Fruit fly (Drosophila melanogaster) whole organism, embryonic: ENCODE measurements around the gene Prx3.

Experiments
- Atf3 ChIP-seq: fragments of 200-800 bp; sonication (Bioruptor generic); optimal IDR thresholded peaks from 3 replicates; lab custom pipeline; 2016; ENCODE audit warnings: missing biosample characterization, missing genetic modification characterization
- BEAF-32 ChIP-seq: fragments of 200-800 bp; sonication (Bioruptor generic); optimal IDR thresholded peaks from 3 replicates; lab custom pipeline; 2017; ENCODE audit warnings: missing biosample characterization, missing genetic modification characterization, mild to moderate bottlenecking, moderate library complexity, missing genetic modification reagents
- CG10267 ChIP-seq: fragments of 200-800 bp; sonication (Bioruptor generic); optimal IDR thresholded peaks from 2 replicates; lab custom pipeline; 2018; ENCODE audit warnings: missing biosample characterization, mild to moderate bottlenecking, missing genetic modification characterization, moderate library complexity
- CG10321 ChIP-seq: fragments of 200-800 bp; sonication (Bioruptor generic); IDR thresholded peaks from 2 replicates; pipeline ENCODE4 v1.3.6; 2022; ENCODE audit warnings: missing biosample characterization, missing genetic modification characterization
- CG12391 ChIP-seq: fragments of 200-800 bp; sonication (Bioruptor generic); optimal IDR thresholded peaks from 3 replicates; lab custom pipeline; 2018; ENCODE audit warnings: missing biosample characterization, mild to moderate bottlenecking, missing genetic modification characterization, moderate library complexity
- CG15011 ChIP-seq: fragments of 200-800 bp; sonication (Bioruptor generic); optimal IDR thresholded peaks from 3 replicates; lab custom pipeline; 2018; ENCODE audit warnings: missing biosample characterization, mild to moderate bottlenecking, missing genetic modification characterization
- CG1529 ChIP-seq: fragments of 200-800 bp; sonication (Bioruptor generic); optimal IDR thresholded peaks from 3 replicates; lab custom pipeline; 2018; ENCODE audit warnings: missing biosample characterization, missing genetic modification characterization
- CG18262 ChIP-seq: fragments of 200-800 bp; optimal IDR thresholded peaks from 3 replicates; lab custom pipeline; 2019; ENCODE audit warnings: missing biosample characterization, mild to moderate bottlenecking, missing genetic modification characterization, moderate library complexity
- CG2116 ChIP-seq: fragments of 200-800 bp; sonication (Bioruptor generic); optimal IDR thresholded peaks from 3 replicates; lab custom pipeline; 2018; ENCODE audit warnings: missing biosample characterization, mild to moderate bottlenecking, missing genetic modification characterization
- CG2129 ChIP-seq: fragments of 200-800 bp; sonication (Bioruptor generic); IDR thresholded peaks from 2 replicates; pipeline ENCODE4 v1.3.6; 2022; ENCODE audit warnings: missing biosample characterization, missing genetic modification characterization; ENCODE audit not compliant: partially characterized antibody
- CG2678 ChIP-seq: fragments of 200-800 bp; sonication (Bioruptor generic); optimal IDR thresholded peaks from 3 replicates; lab custom pipeline; 2019; ENCODE audit warnings: missing biosample characterization, mild to moderate bottlenecking, missing genetic modification characterization, moderate library complexity
- CG2712 ChIP-seq: fragments of 200-800 bp; optimal IDR thresholded peaks from 3 replicates; lab custom pipeline; 2019; ENCODE audit warnings: missing biosample characterization, mild to moderate bottlenecking, missing genetic modification characterization, moderate library complexity
- CG31224 ChIP-seq: fragments of 200-800 bp; sonication (Bioruptor generic); IDR thresholded peaks from 2 replicates; pipeline ENCODE4 v1.3.6; 2022; ENCODE audit warnings: missing biosample characterization, missing genetic modification characterization
- CG32767 ChIP-seq: fragments of 200-800 bp; sonication (Bioruptor generic); IDR thresholded peaks from 2 replicates; pipeline ENCODE4 v1.3.6; 2022; ENCODE audit warnings: missing biosample characterization, missing genetic modification characterization
- CG4360 ChIP-seq: fragments of 200-800 bp; sonication (Bioruptor generic); IDR thresholded peaks from 2 replicates; pipeline ENCODE4 v1.3.6; 2022; ENCODE audit warnings: missing biosample characterization, missing genetic modification characterization
- CG8388 ChIP-seq: fragments of 200-800 bp; sonication (Bioruptor generic); optimal IDR thresholded peaks from 2 replicates; lab custom pipeline; 2019; ENCODE audit warnings: missing biosample characterization, mild to moderate bottlenecking, missing genetic modification characterization, moderate library complexity
- CG8924 ChIP-seq: fragments of 200-800 bp; optimal IDR thresholded peaks from 3 replicates; lab custom pipeline; 2019; ENCODE audit warnings: missing biosample characterization, mild to moderate bottlenecking, missing genetic modification characterization, moderate library complexity
- CG9797 ChIP-seq: fragments of 200-800 bp; sonication (Bioruptor generic); optimal IDR thresholded peaks from 3 replicates; lab custom pipeline; 2018; ENCODE audit warnings: missing biosample characterization, mild to moderate bottlenecking, missing genetic modification characterization
- Deaf1 ChIP-seq: fragments of 200-800 bp; optimal IDR thresholded peaks from 3 replicates; lab custom pipeline; 2019; ENCODE audit warnings: missing biosample characterization, mild to moderate bottlenecking, missing genetic modification characterization, moderate library complexity
- Ets65A ChIP-seq: fragments of 200-800 bp; sonication (Bioruptor generic); peaks from one replicate; lab custom pipeline; 2016; ENCODE audit warnings: missing biosample characterization, missing genetic modification characterization
- HLH4C ChIP-seq: fragments of 200-800 bp; sonication (Bioruptor generic); IDR thresholded peaks from 3 replicates; pipeline ENCODE4 v1.3.6; 2022; ENCODE audit warnings: missing biosample characterization, missing genetic modification characterization; ENCODE audit not compliant: partially characterized antibody
- Hr39 ChIP-seq: fragments of >200 bp; optimal IDR thresholded peaks from 2 replicates; lab custom pipeline; 2017
- MESR4 ChIP-seq: fragments of 200-800 bp; sonication (Bioruptor generic); optimal IDR thresholded peaks from 2 replicates; lab custom pipeline; 2018; ENCODE audit warnings: missing biosample characterization, mild to moderate bottlenecking, missing genetic modification characterization, moderate library complexity
- Med ChIP-seq: fragments of 200-800 bp; sonication (Bioruptor generic); peaks from one replicate; lab custom pipeline; 2016; ENCODE audit warnings: missing biosample characterization, missing genetic modification characterization, mild to moderate bottlenecking, inconsistent platforms, moderate library complexity
- NFAT ChIP-seq: fragments of 200-800 bp; sonication (Bioruptor generic); IDR thresholded peaks from 2 replicates; pipeline ENCODE4 v1.3.6; 2022; ENCODE audit warnings: missing biosample characterization, missing genetic modification characterization
- Sin3A ChIP-seq: fragments of >200 bp; optimal IDR thresholded peaks from 2 replicates; lab custom pipeline; 2018
- Six4 ChIP-seq: fragments of 200-800 bp; sonication (Bioruptor generic); optimal IDR thresholded peaks from 2 replicates; lab custom pipeline; 2016; ENCODE audit warnings: missing biosample characterization, missing genetic modification characterization
- Sox102F ChIP-seq: fragments of 200-800 bp; sonication (Bioruptor generic); optimal IDR thresholded peaks from 2 replicates; lab custom pipeline; 2018; ENCODE audit warnings: missing biosample characterization, mild to moderate bottlenecking, missing genetic modification characterization, moderate library complexity
- bbx ChIP-seq: fragments of 200-800 bp; sonication (Bioruptor generic); IDR thresholded peaks from 2 replicates; pipeline ENCODE4 v1.3.6; 2022; ENCODE audit warnings: missing biosample characterization, missing genetic modification characterization; ENCODE audit not compliant: partially characterized antibody
- caup ChIP-seq: fragments of 200-800 bp; sonication (Bioruptor generic); optimal IDR thresholded peaks from 3 replicates; lab custom pipeline; 2017; ENCODE audit warnings: missing biosample characterization, mild to moderate bottlenecking, missing genetic modification characterization, moderate library complexity; ENCODE audit not compliant: severe bottlenecking
- ems ChIP-seq: fragments of 200-800 bp; sonication (Bioruptor generic); optimal IDR thresholded peaks from 3 replicates; lab custom pipeline; 2016; ENCODE audit warnings: missing biosample characterization, missing genetic modification characterization
- gem ChIP-seq: fragments of 200-800 bp; sonication (Bioruptor generic); optimal IDR thresholded peaks from 2 replicates; lab custom pipeline; 2019; ENCODE audit warnings: missing biosample characterization, mild to moderate bottlenecking, missing genetic modification characterization, moderate library complexity
- gfzf ChIP-seq: fragments of 200-800 bp; sonication (Bioruptor generic); optimal IDR thresholded peaks from 2 replicates; lab custom pipeline; 2016; ENCODE audit warnings: missing biosample characterization, mild to moderate bottlenecking, missing genetic modification characterization, moderate library complexity
- odd ChIP-seq: fragments of 200-800 bp; sonication (Bioruptor generic); optimal IDR thresholded peaks from 2 replicates; lab custom pipeline; 2017; ENCODE audit warnings: missing biosample characterization, mild to moderate bottlenecking, missing genetic modification characterization
- peb ChIP-seq: fragments of 200-800 bp; sonication (Bioruptor generic); IDR thresholded peaks from 2 replicates; pipeline ENCODE4 v1.3.6; 2022; ENCODE audit warnings: missing biosample characterization, missing genetic modification characterization
- phol ChIP-seq: fragments of 200-800 bp; sonication (Bioruptor generic); optimal IDR thresholded peaks from 3 replicates; lab custom pipeline; 2018; ENCODE audit warnings: missing biosample characterization, mild to moderate bottlenecking, missing genetic modification characterization, moderate library complexity
- pita ChIP-seq: fragments of 200-800 bp; sonication (Bioruptor generic); optimal IDR thresholded peaks from 2 replicates; lab custom pipeline; 2017; ENCODE audit warnings: missing biosample characterization, mild to moderate bottlenecking, missing genetic modification characterization
- pnt ChIP-seq: fragments of 200-800 bp; sonication (Bioruptor generic); optimal IDR thresholded peaks from 3 replicates; lab custom pipeline; 2016; ENCODE audit warnings: missing biosample characterization, missing genetic modification characterization
- pros ChIP-seq: fragments of 200-800 bp; sonication (Bioruptor generic); optimal IDR thresholded peaks from 3 replicates; lab custom pipeline; 2019; ENCODE audit warnings: missing biosample characterization, mild to moderate bottlenecking, missing genetic modification characterization, moderate library complexity
- seq ChIP-seq: fragments of 200-800 bp; sonication (Bioruptor generic); IDR thresholded peaks from 2 replicates; pipeline ENCODE4 v1.3.6; 2022; ENCODE audit warnings: missing biosample characterization, missing genetic modification characterization
- sisA ChIP-seq: fragments of 200-800 bp; sonication (Bioruptor generic); IDR thresholded peaks from 2 replicates; pipeline ENCODE4 v1.3.6; 2022; ENCODE audit warnings: missing biosample characterization, missing genetic modification characterization
- slbo ChIP-seq: fragments of 200-800 bp; sonication (Bioruptor generic); IDR thresholded peaks from 2 replicates; pipeline ENCODE4 v1.3.6; 2022; ENCODE audit warnings: missing biosample characterization, missing genetic modification characterization
- stwl ChIP-seq: fragments of 200-800 bp; sonication (Bioruptor generic); optimal IDR thresholded peaks from 3 replicates; lab custom pipeline; 2018; ENCODE audit warnings: missing biosample characterization, mild to moderate bottlenecking, missing genetic modification characterization, moderate library complexity
- tap ChIP-seq: fragments of 200-800 bp; optimal IDR thresholded peaks from 3 replicates; lab custom pipeline; 2019; ENCODE audit warnings: missing biosample characterization, mild to moderate bottlenecking, missing genetic modification characterization, moderate library complexity
- tin ChIP-seq: fragments of 200-800 bp; sonication (Bioruptor generic); optimal IDR thresholded peaks from 3 replicates; lab custom pipeline; 2016; ENCODE audit warnings: missing biosample characterization, missing genetic modification characterization

Prx3 gene

dm6 chr3R:17546115-17546705 is at the start of gene Prx3 (continued):
- no peak for TF ChIP-seq CG1529
- TF ChIP-seq Sin3A = peak; percentile 9
- peak; percentile 84 for TF ChIP-seq stwl (tag; lab: Kevin White, UChicago)
- TF ChIP-seq MESR4 (GFP tag; lab: Kevin White, UChicago) = peak; percentile 46
- peak; percentile 41; the same call in 1 of the 2 replicates for TF ChIP-seq bbx (GFP tag; lab: Robert Waterston, UW)
- TF ChIP-seq gfzf (GFP tag; lab: Kevin White, UChicago) = peak; percentile 78
- peak; percentile 25; the same call in 1 of the 3 replicates for TF ChIP-seq HLH4C (GFP tag; lab: Robert Waterston, UW)
- TF ChIP-seq BEAF-32 = peak; percentile 26
- no peak for TF ChIP-seq ems (GFP tag; lab: Kevin White, UChicago)
- TF ChIP-seq CG15011 (GFP tag; lab: Kevin White, UChicago) = no peak
- TF ChIP-seq CG2116 (GFP tag; lab: Kevin White, UChicago) = peak; percentile 50
- TF ChIP-seq CG9797 (GFP tag; lab: Kevin White, UChicago) = peak; percentile 66

dm6 chr3R:17595084-17595483 is 48.8 kb upstream of the Prx3 start, which contains the start of gene Sgs5:
Gene Sgs5, plus strand, starts transcription at chr3R:17595362.
- TF ChIP-seq Deaf1 (no peak), caup (GFP tag; lab: Kevin White, UChicago) (no peak), odd (GFP tag; lab: Kevin White, UChicago) (no peak), CG8388 (GFP tag; lab: Kevin White, UChicago) (no peak), CG10321 (no peak), CG32767 (no peak), peb (GFP tag; lab: Robert Waterston, UW) (no peak), Hr39 (no peak)

dm6 chr3R:17594086-17594485 is 47.8 kb upstream of the Prx3 start, which contains the start of gene Sgs5bis:
Gene Sgs5bis, plus strand, starts transcription at chr3R:17594386.
- TF ChIP-seq tin (no peak), CG2129 (no peak), Ets65A (GFP tag; lab: Kevin White, UChicago) (peak; percentile 68), odd (GFP tag; lab: Kevin White, UChicago) (no peak), pita (no peak), Six4 (no peak), CG2678 (tag; lab: Kevin White, UChicago) (no peak)
- TF ChIP-seq, all 482 proteins: peak for 1

DNA sequence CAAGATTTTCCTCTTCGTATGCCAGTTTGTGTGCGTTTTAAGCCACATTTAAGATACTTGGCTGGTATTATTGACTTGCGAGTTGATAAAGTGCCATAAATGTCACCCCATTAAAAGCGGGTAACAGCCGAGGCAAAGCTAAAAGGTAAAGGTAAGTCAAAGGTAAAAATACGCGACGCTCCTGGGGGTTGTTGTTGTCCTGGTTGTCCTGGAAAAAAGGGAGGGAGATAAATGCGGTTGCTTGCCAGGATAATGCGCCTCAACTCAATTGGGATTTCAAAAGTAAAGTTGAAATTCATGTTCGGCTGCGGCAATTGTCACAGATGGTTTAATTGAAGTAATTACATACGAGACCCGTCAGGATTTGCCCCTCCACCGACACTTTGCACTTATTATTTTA is 47.1 kb upstream of the Prx3 start:
- no peak for TF ChIP-seq CG2712 (tag; lab: Kevin White, UChicago)
- peak; percentile 14 for TF ChIP-seq tap (tag; lab: Kevin White, UChicago)
- TF ChIP-seq slbo (GFP tag; lab: Robert Waterston, UW) = no peak
- no peak for TF ChIP-seq pnt (GFP tag; lab: Kevin White, UChicago)
- no peak for TF ChIP-seq seq (GFP tag; lab: Robert Waterston, UW)
- peak; percentile 63; the same call in 1 of the 2 replicates for TF ChIP-seq CG4360 (GFP tag; lab: Robert Waterston, UW)
- no peak for TF ChIP-seq Atf3 (GFP tag; lab: Kevin White, UChicago)
- peak; percentile 67 for TF ChIP-seq pros (GFP tag; lab: Kevin White, UChicago)
- no peak for TF ChIP-seq odd (GFP tag; lab: Kevin White, UChicago)

dm6 chr3R:17591831-17592230 is 45.5 kb upstream of the Prx3 start:
- TF ChIP-seq CG10267 (tag; lab: Kevin White, UChicago) (peak; percentile 9), sisA (GFP tag; lab: Robert Waterston, UW) (0 out of 2 replicates have a peak, but pooled peaks have one; percentile 19), CG8924 (tag; lab: Kevin White, UChicago) (peak; percentile 7), Sox102F (GFP tag; lab: Kevin White, UChicago) (peak; percentile 8), NFAT (GFP tag; lab: Robert Waterston, UW) (no peak), Med (GFP tag; lab: Kevin White, UChicago) (no peak), gem (tag; lab: Kevin White, UChicago) (peak; percentile 49), CG12391 (tag; lab: Kevin White, UChicago) (peak; percentile 22), CG31224 (GFP tag; lab: Robert Waterston, UW) (no peak), CG18262 (peak; percentile 41), phol (tag; lab: Kevin White, UChicago) (peak; percentile 48)
